Worm (Caenorhabditis elegans) whole organism, L4/young adult: ENCODE measurements around the gene T08H10.3.

Experiments
- W03F9.2 ChIP-seq: fragments of 150-350 bp; optimal IDR thresholded peaks from 2 replicates; lab custom pipeline; 2014; ENCODE audit warnings: missing biosample characterization, missing genetic modification characterization
- dao-5 ChIP-seq: sonication (generic microtip); optimal IDR thresholded peaks from 2 replicates; lab custom pipeline; 2016; ENCODE audit warnings: missing genotype, missing genetic modification characterization, moderate library complexity, missing compliant biosample characterization

ce11 chrV:4507836-4508462 is 36.8 kb downstream of the T08H10.3 start:
- no peak for TF ChIP-seq dao-5 (tag; lab: Kevin White, UChicago)
- no peak for TF ChIP-seq W03F9.2 (tag; lab: Kevin White, UChicago)
